Worm (Caenorhabditis elegans): ENCODE measurements around the gene C24H11.5.
"Not testable (repeated sequence)": the region's sequence is repeated elsewhere in the genome, so short reads cannot be mapped to it uniquely, and the experiment has no call there.

- TF ChIP-seq dmd-4, egl-27, ztf-11 (tag; optimal IDR thresholded peaks at IDR 0.05): not testable (repeated sequence)
These were observed 7.3 kb downstream of the C24H11.5 start, which contains the start of gene C24H11.1 for ce11 chrIII:11787376-11787775.
